Worm (Caenorhabditis elegans) whole organism, L4/young adult: Measurements from ENCODE around the gene C09F9.1.

Source experiments
- W03F9.2 ChIP-seq: fragments of 150-350 bp; optimal IDR thresholded peaks from 2 replicates; lab custom pipeline; 2014; ENCODE audit warnings: missing biosample characterization, missing genetic modification characterization
- dao-5 ChIP-seq: sonication (generic microtip); optimal IDR thresholded peaks from 2 replicates; lab custom pipeline; 2016; ENCODE audit warnings: missing genotype, missing genetic modification characterization, moderate library complexity, missing compliant biosample characterization
- him-1 ChIP-seq: sonication (generic microtip); optimal IDR thresholded peaks from 2 replicates; lab custom pipeline; 2016; ENCODE audit warnings: missing genotype, missing genetic modification reagents, missing genetic modification characterization, missing compliant biosample characterization

ce11 chrII:14703232-14703926, 5.2 kb downstream of the C09F9.1 start:
- TF ChIP-seq W03F9.2 (tag; lab: Kevin White, UChicago) (no peak), him-1 (tag; lab: Kevin White, UChicago) (no peak), dao-5 (no peak)
